Fruit fly (Drosophila melanogaster): Measurements from ENCODE around the gene CG18545.

DNA sequence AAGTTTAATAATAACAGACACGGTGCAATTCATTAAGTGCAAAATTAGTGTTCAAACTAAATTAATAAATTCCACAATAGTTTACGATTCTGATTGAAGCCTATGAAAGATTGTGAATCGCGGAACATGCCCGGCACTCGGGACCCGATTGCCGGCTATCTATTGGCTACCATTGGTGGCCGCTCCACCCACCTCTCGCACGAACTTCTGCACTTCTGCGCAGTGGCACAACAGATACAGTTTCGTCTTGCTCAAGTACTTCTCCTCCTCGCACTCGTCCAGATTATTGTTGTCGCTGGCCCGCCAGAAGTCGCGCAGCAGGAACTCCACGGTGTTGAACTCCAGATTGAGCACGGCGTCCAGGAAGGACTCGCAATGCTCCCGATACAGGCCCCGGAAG lies 23.5 kb downstream of the CG18545 start:
- TF ChIP-seq CG11902 (GFP tag; optimal IDR thresholded peaks at IDR 0.05), result no peak
- TF ChIP-seq Ets96B (tag; optimal IDR thresholded peaks at IDR 0.05), result no peak
- TF ChIP-seq CG16779 (tag; optimal IDR thresholded peaks at IDR 0.05), result no peak

All from whole organism, prepupa.